Fruit fly (Drosophila melanogaster) whole organism, adult: ENCODE results near the gene CG2991.
A peak's percentile ranks its signal among the peaks of the same experiment; 100 is the strongest.

Experiments
- CG11617 ChIP-seq: fragments of 200-800 bp; sonication (Bioruptor generic); optimal IDR thresholded peaks from 2 replicates; lab custom pipeline; 2017; ENCODE audit warnings: mild to moderate bottlenecking, missing biosample characterization, missing genetic modification reagents, missing genetic modification characterization
- CG12768 ChIP-seq: fragments of 200-800 bp; sonication (Bioruptor generic); optimal IDR thresholded peaks from 2 replicates; lab custom pipeline; 2017; ENCODE audit warnings: missing biosample characterization, missing genetic modification characterization, mild to moderate bottlenecking, moderate library complexity, missing genetic modification reagents
- CG14711 ChIP-seq: fragments of 200-800 bp; sonication (Bioruptor generic); optimal IDR thresholded peaks from 2 replicates; lab custom pipeline; 2018; ENCODE audit warnings: missing biosample characterization, mild to moderate bottlenecking, missing genetic modification characterization, moderate library complexity
- CG1620 ChIP-seq: fragments of 200-800 bp; sonication (Bioruptor generic); optimal IDR thresholded peaks from 2 replicates; lab custom pipeline; 2016; ENCODE audit warnings: missing biosample characterization, missing genetic modification characterization
- CG33017 ChIP-seq: fragments of 200-800 bp; sonication (Bioruptor generic); optimal IDR thresholded peaks from 2 replicates; lab custom pipeline; 2018; ENCODE audit warnings: missing biosample characterization, mild to moderate bottlenecking, missing genetic modification characterization, moderate library complexity
- CG5204 ChIP-seq: fragments of 200-800 bp; sonication (Bioruptor generic); optimal IDR thresholded peaks from 2 replicates; lab custom pipeline; 2016; ENCODE audit warnings: missing biosample characterization, missing genetic modification characterization
- CG7045 ChIP-seq: fragments of 200-800 bp; sonication (Bioruptor generic); optimal IDR thresholded peaks from 2 replicates; lab custom pipeline; 2017; ENCODE audit warnings: missing biosample characterization, mild to moderate bottlenecking, missing genetic modification characterization
- CG7101 ChIP-seq: fragments of 200-800 bp; sonication (Bioruptor generic); optimal IDR thresholded peaks from 2 replicates; lab custom pipeline; 2018; ENCODE audit warnings: missing biosample characterization, mild to moderate bottlenecking, missing genetic modification characterization, moderate library complexity
- Clk ChIP-seq: fragments of 200-800 bp; sonication (Bioruptor generic); optimal IDR thresholded peaks from 2 replicates; lab custom pipeline; 2017; ENCODE audit warnings: missing biosample characterization, missing genetic modification characterization
- Crg-1 ChIP-seq: fragments of 200-800 bp; sonication (Bioruptor generic); optimal IDR thresholded peaks from 2 replicates; lab custom pipeline; 2016; ENCODE audit warnings: missing biosample characterization, missing genetic modification characterization
- Hr96 ChIP-seq: fragments of 200-800 bp; sonication (Bioruptor generic); optimal IDR thresholded peaks from 2 replicates; lab custom pipeline; 2016; ENCODE audit warnings: missing biosample characterization, missing genetic modification characterization
- Mnt ChIP-seq: fragments of 200-800 bp; sonication (Bioruptor generic); optimal IDR thresholded peaks from 2 replicates; lab custom pipeline; 2016; ENCODE audit warnings: missing biosample characterization, mild to moderate bottlenecking, missing genetic modification characterization
- bab1 ChIP-seq: fragments of 200-800 bp; sonication (Bioruptor generic); optimal IDR thresholded peaks from 3 replicates; lab custom pipeline; 2019; ENCODE audit warnings: missing biosample characterization, mild to moderate bottlenecking, missing genetic modification characterization, moderate library complexity
- cic ChIP-seq: fragments of 200-800 bp; sonication (Bioruptor generic); optimal IDR thresholded peaks from 2 replicates; lab custom pipeline; 2017; ENCODE audit warnings: missing biosample characterization, mild to moderate bottlenecking, missing genetic modification characterization, moderate library complexity
- cnc ChIP-seq, 2 experiments: fragments of >200 bp; optimal IDR thresholded peaks; 2 replicates each; lab custom pipeline; 2017
- kay ChIP-seq: fragments of 200-800 bp; sonication (Bioruptor generic); peaks from one replicate; lab custom pipeline; 2016; ENCODE audit warnings: missing biosample characterization, missing genetic modification characterization, borderline replicate concordance
- ovo ChIP-seq: fragments of 200-800 bp; sonication (Bioruptor generic); optimal IDR thresholded peaks from 2 replicates; lab custom pipeline; 2016; ENCODE audit warnings: missing biosample characterization, missing genetic modification characterization
- pad ChIP-seq: fragments of 200-800 bp; sonication (Bioruptor generic); optimal IDR thresholded peaks from 3 replicates; lab custom pipeline; 2017; ENCODE audit warnings: missing biosample characterization, missing genetic modification characterization, mild to moderate bottlenecking, moderate library complexity, missing genetic modification reagents
- tj ChIP-seq: fragments of 200-800 bp; sonication (Bioruptor generic); optimal IDR thresholded peaks from 3 replicates; lab custom pipeline; 2017; ENCODE audit warnings: missing biosample characterization, mild to moderate bottlenecking, missing genetic modification characterization, moderate library complexity
- toe ChIP-seq: fragments of 200-800 bp; sonication (Bioruptor generic); optimal IDR thresholded peaks from 2 replicates; lab custom pipeline; 2016; ENCODE audit warnings: missing biosample characterization, missing genetic modification characterization

The CG2991 gene

dm6 chr2L:2815673-2816072, 41.3 kb upstream of the CG2991 start, which contains the start of gene G6P:
TSS of gene G6P (minus strand) at chr2L:2815760.
- TF ChIP-seq pad (GFP tag; lab: Kevin White, UChicago) (no peak), Mnt (no peak)

dm6 chr2L:2825406-2825805, 31.6 kb upstream of the CG2991 start, which contains the start of gene CG3123:
TSS of gene CG3123 (minus strand) at chr2L:2825506.
- TF ChIP-seq CG33017 (tag; lab: Kevin White, UChicago) (no peak), CG12768 (GFP tag; lab: Kevin White, UChicago) (no peak), CG1620 (GFP tag; lab: Kevin White, UChicago) (no peak), Clk (GFP tag; lab: Kevin White, UChicago) (no peak), Crg-1 (GFP tag; lab: Kevin White, UChicago) (no peak), cic (GFP tag; lab: Kevin White, UChicago) (no peak), ovo (GFP tag; lab: Kevin White, UChicago) (no peak), kay (GFP tag; lab: Kevin White, UChicago) (no peak), pad (GFP tag; lab: Kevin White, UChicago) (no peak), CG7045 (GFP tag; lab: Kevin White, UChicago) (no peak), CG14711 (no peak), Mnt (no peak)

- peak; percentile 13 for TF ChIP-seq ovo (GFP tag; lab: Kevin White, UChicago)
- no peak for TF ChIP-seq CG7101 (tag; lab: Kevin White, UChicago)
- peak; percentile 18 for TF ChIP-seq pad (GFP tag; lab: Kevin White, UChicago)
Observed at dm6 chr2L:2829637-2830340, 27.2 kb upstream of the CG2991 start, which contains the start of gene Duox. TSS of gene Duox (minus strand) at chr2L:2830248.

- no peak for TF ChIP-seq CG14711
- TF ChIP-seq CG7045 (GFP tag; lab: Kevin White, UChicago) = peak; percentile 56
- no peak for TF ChIP-seq tj (GFP tag; lab: Kevin White, UChicago)
- no peak for TF ChIP-seq Hr96 (GFP tag; lab: Kevin White, UChicago)
- TF ChIP-seq ovo (GFP tag; lab: Kevin White, UChicago) = no peak
- no peak for TF ChIP-seq Crg-1 (GFP tag; lab: Kevin White, UChicago)
- peak; percentile 32 for TF ChIP-seq CG5204
- TF ChIP-seq bab1 = peak; percentile 12
- no peak for TF ChIP-seq CG7101 (tag; lab: Kevin White, UChicago)
- peak; percentile 9 for TF ChIP-seq toe
- TF ChIP-seq CG12768 (GFP tag; lab: Kevin White, UChicago) = no peak
Observed at dm6 chr2L:2830341-2830800, 26.6 kb upstream of the CG2991 start.

dm6 chr2L:2837742-2838461, 19.1 kb upstream of the CG2991 start, which contains the start of the genes CG3119 and Cpr23B:
TSS of gene CG3119 (minus strand) at chr2L:2837833.
TSS of gene Cpr23B (plus strand) at chr2L:2838411.
- TF ChIP-seq cic (GFP tag; lab: Kevin White, UChicago) (no peak), cnc (optimal IDR thresholded peaks at IDR 0.05; lab: Kevin White, UChicago) (no peak), ovo (GFP tag; lab: Kevin White, UChicago) (no peak), Crg-1 (GFP tag; lab: Kevin White, UChicago) (no peak), Hr96 (GFP tag; lab: Kevin White, UChicago) (no peak), CG11617 (GFP tag; lab: Kevin White, UChicago) (no peak), CG1620 (GFP tag; lab: Kevin White, UChicago) (no peak), CG7045 (GFP tag; lab: Kevin White, UChicago) (no peak), tj (GFP tag; lab: Kevin White, UChicago) (no peak), toe (no peak), Mnt (no peak), CG5204 (no peak), kay (GFP tag; lab: Kevin White, UChicago) (no peak), bab1 (no peak), pad (GFP tag; lab: Kevin White, UChicago) (no peak)

- TF ChIP-seq cnc (optimal IDR thresholded peaks at IDR 0.05; lab: Kevin White, UChicago) = no peak
- no peak for TF ChIP-seq Mnt
- TF ChIP-seq ovo (GFP tag; lab: Kevin White, UChicago) = no peak
- no peak for TF ChIP-seq CG1620 (GFP tag; lab: Kevin White, UChicago)
- TF ChIP-seq CG7101 (tag; lab: Kevin White, UChicago) = no peak
- TF ChIP-seq bab1 = no peak
- TF ChIP-seq pad (GFP tag; lab: Kevin White, UChicago) = no peak
- no peak for TF ChIP-seq Hr96 (GFP tag; lab: Kevin White, UChicago)
- no peak for TF ChIP-seq CG33017 (tag; lab: Kevin White, UChicago)
- no peak for TF ChIP-seq toe
- TF ChIP-seq CG12768 (GFP tag; lab: Kevin White, UChicago) = no peak
- no peak for TF ChIP-seq cic (GFP tag; lab: Kevin White, UChicago)
- TF ChIP-seq CG14711 = no peak
- no peak for TF ChIP-seq tj (GFP tag; lab: Kevin White, UChicago)
- TF ChIP-seq Crg-1 (GFP tag; lab: Kevin White, UChicago) = no peak
- no peak for TF ChIP-seq CG11617 (GFP tag; lab: Kevin White, UChicago)
- no peak for TF ChIP-seq Clk (GFP tag; lab: Kevin White, UChicago)
Observed at dm6 chr2L:2839850-2840249, 17.1 kb upstream of the CG2991 start, which contains the start of gene CG2975. TSS of gene CG2975 (plus strand) at chr2L:2840124.
